Fruit fly (Drosophila melanogaster) whole organism, embryonic: ENCODE measurements around the gene CG13086.
A peak's percentile ranks its signal among the peaks of the same experiment; 100 is the strongest.

Source experiments
- BtbVII ChIP-seq: fragments of 200-800 bp; sonication (Bioruptor generic); optimal IDR thresholded peaks from 3 replicates; lab custom pipeline; 2017; ENCODE audit warnings: missing biosample characterization, mild to moderate bottlenecking, missing genetic modification characterization
- CG12104 ChIP-seq: fragments of 200-800 bp; sonication (Bioruptor generic); optimal IDR thresholded peaks from 3 replicates; lab custom pipeline; 2016; ENCODE audit warnings: missing biosample characterization, missing genetic modification characterization
- CG12942 ChIP-seq: fragments of 200-800 bp; sonication (Bioruptor generic); optimal IDR thresholded peaks from 3 replicates; lab custom pipeline; 2016; ENCODE audit warnings: missing biosample characterization, missing genetic modification characterization
- CG1529 ChIP-seq: fragments of 200-800 bp; sonication (Bioruptor generic); optimal IDR thresholded peaks from 3 replicates; lab custom pipeline; 2018; ENCODE audit warnings: missing biosample characterization, missing genetic modification characterization
- CG1603 ChIP-seq: fragments of 200-800 bp; sonication (Bioruptor generic); optimal IDR thresholded peaks from 2 replicates; lab custom pipeline; 2019; ENCODE audit warnings: missing biosample characterization, mild to moderate bottlenecking, missing genetic modification characterization, moderate library complexity
- CG2202 ChIP-seq: fragments of 200-800 bp; sonication (Bioruptor generic); optimal IDR thresholded peaks from 2 replicates; lab custom pipeline; 2018; ENCODE audit warnings: missing biosample characterization, mild to moderate bottlenecking, missing genetic modification characterization
- CG3065 ChIP-seq: fragments of 200-800 bp; sonication (Bioruptor generic); optimal IDR thresholded peaks from 2 replicates; lab custom pipeline; 2016; ENCODE audit warnings: missing biosample characterization, missing genetic modification characterization
- CG3163 ChIP-seq: fragments of 200-800 bp; sonication (Bioruptor generic); optimal IDR thresholded peaks from 3 replicates; lab custom pipeline; 2016; ENCODE audit warnings: missing biosample characterization, missing genetic modification characterization
- CG6765 ChIP-seq: fragments of 200-800 bp; sonication (Bioruptor generic); optimal IDR thresholded peaks from 3 replicates; lab custom pipeline; 2017; ENCODE audit warnings: missing biosample characterization, mild to moderate bottlenecking, missing genetic modification characterization
- CG6854 ChIP-seq: fragments of 200-800 bp; sonication (Bioruptor generic); optimal IDR thresholded peaks from 3 replicates; lab custom pipeline; 2017; ENCODE audit warnings: missing biosample characterization, mild to moderate bottlenecking, missing genetic modification characterization
- CG7928 ChIP-seq: fragments of 200-800 bp; sonication (Bioruptor generic); optimal IDR thresholded peaks from 2 replicates; lab custom pipeline; 2017; ENCODE audit warnings: missing biosample characterization, mild to moderate bottlenecking, missing genetic modification characterization
- CG8281 ChIP-seq: fragments of 200-800 bp; sonication (Bioruptor generic); optimal IDR thresholded peaks from 2 replicates; lab custom pipeline; 2018; ENCODE audit warnings: missing biosample characterization, mild to moderate bottlenecking, missing genetic modification characterization, moderate library complexity
- CG8290 ChIP-seq, 3 experiments: fragments of 200-800 bp; sonication (Bioruptor generic); optimal IDR thresholded peaks; 2 replicates each; lab custom pipeline; 2016 to 2019; ENCODE audit warnings: missing biosample characterization in 3 of 3, missing genetic modification characterization in 3 of 3, mild to moderate bottlenecking in 2 of 3, moderate library complexity in 1 of 3
- CG8924 ChIP-seq: fragments of 200-800 bp; optimal IDR thresholded peaks from 3 replicates; lab custom pipeline; 2019; ENCODE audit warnings: missing biosample characterization, mild to moderate bottlenecking, missing genetic modification characterization, moderate library complexity
- Deaf1 ChIP-seq: fragments of 200-800 bp; optimal IDR thresholded peaks from 3 replicates; lab custom pipeline; 2019; ENCODE audit warnings: missing biosample characterization, mild to moderate bottlenecking, missing genetic modification characterization, moderate library complexity
- Dek ChIP-seq: fragments of 200-800 bp; sonication (Bioruptor generic); optimal IDR thresholded peaks from 3 replicates; lab custom pipeline; 2019; ENCODE audit warnings: missing biosample characterization, mild to moderate bottlenecking, missing genetic modification characterization, moderate library complexity
- Dref ChIP-seq: fragments of 200-800 bp; sonication (Bioruptor generic); IDR thresholded peaks from 2 replicates; pipeline ENCODE4 v1.3.6; 2022; ENCODE audit warnings: missing biosample characterization, missing genetic modification characterization
- Ets65A ChIP-seq: fragments of 200-800 bp; sonication (Bioruptor generic); peaks from one replicate; lab custom pipeline; 2016; ENCODE audit warnings: missing biosample characterization, missing genetic modification characterization
- H2.0 ChIP-seq: fragments of 200-800 bp; sonication (Bioruptor generic); IDR thresholded peaks from 2 replicates; pipeline ENCODE4 v1.3.6; 2022; ENCODE audit warnings: missing biosample characterization, missing genetic modification characterization
- MESR4 ChIP-seq: fragments of 200-800 bp; sonication (Bioruptor generic); optimal IDR thresholded peaks from 2 replicates; lab custom pipeline; 2018; ENCODE audit warnings: missing biosample characterization, mild to moderate bottlenecking, missing genetic modification characterization, moderate library complexity
- Oaz ChIP-seq: fragments of 200-800 bp; sonication (Bioruptor generic); IDR thresholded peaks from 2 replicates; pipeline ENCODE4 v1.3.6; 2022; ENCODE audit warnings: missing biosample characterization, missing genetic modification characterization
- Oli ChIP-seq: fragments of 200-800 bp; sonication (Bioruptor generic); optimal IDR thresholded peaks from 2 replicates; lab custom pipeline; 2018; ENCODE audit warnings: missing biosample characterization, mild to moderate bottlenecking, missing genetic modification characterization, moderate library complexity
- Rfx ChIP-seq: fragments of 200-800 bp; sonication (Bioruptor generic); IDR thresholded peaks from 2 replicates; pipeline ENCODE4 v1.3.6; 2022; ENCODE audit warnings: missing biosample characterization, missing genetic modification characterization
- Sox100B ChIP-seq: fragments of 200-800 bp; sonication (Bioruptor generic); optimal IDR thresholded peaks from 3 replicates; lab custom pipeline; 2018; ENCODE audit warnings: missing biosample characterization, mild to moderate bottlenecking, missing genetic modification characterization
- Spps ChIP-seq: fragments of 200-800 bp; sonication (Bioruptor generic); optimal IDR thresholded peaks from 2 replicates; lab custom pipeline; 2018; ENCODE audit warnings: missing biosample characterization, mild to moderate bottlenecking, missing genetic modification characterization
- Sry-β ChIP-seq: fragments of 200-800 bp; sonication (Bioruptor generic); optimal IDR thresholded peaks from 2 replicates; lab custom pipeline; 2018; ENCODE audit warnings: missing biosample characterization, mild to moderate bottlenecking, missing genetic modification characterization, moderate library complexity
- bigmax ChIP-seq: fragments of 200-800 bp; sonication (Bioruptor generic); optimal IDR thresholded peaks from 2 replicates; lab custom pipeline; 2018; ENCODE audit warnings: missing biosample characterization, mild to moderate bottlenecking, missing genetic modification characterization
- corto ChIP-seq: fragments of 200-800 bp; sonication (Bioruptor generic); optimal IDR thresholded peaks from 2 replicates; lab custom pipeline; 2016; ENCODE audit warnings: missing biosample characterization, mild to moderate bottlenecking, missing genetic modification characterization, moderate library complexity
- crol ChIP-seq: fragments of 200-800 bp; sonication (Bioruptor generic); IDR thresholded peaks from 2 replicates; pipeline ENCODE4 v1.3.6; 2022; ENCODE audit warnings: missing biosample characterization, missing genetic modification characterization
- cwo ChIP-seq: fragments of 200-800 bp; sonication (Bioruptor generic); optimal IDR thresholded peaks from 3 replicates; lab custom pipeline; 2017; ENCODE audit warnings: missing biosample characterization, missing genetic modification characterization, mild to moderate bottlenecking, moderate library complexity, missing genetic modification reagents
- dm ChIP-seq: fragments of 200-800 bp; sonication (Bioruptor generic); optimal IDR thresholded peaks from 3 replicates; lab custom pipeline; 2016; ENCODE audit warnings: missing biosample characterization, missing genetic modification characterization
- ems ChIP-seq: fragments of 200-800 bp; sonication (Bioruptor generic); optimal IDR thresholded peaks from 3 replicates; lab custom pipeline; 2016; ENCODE audit warnings: missing biosample characterization, missing genetic modification characterization
- fd96Cb ChIP-seq: fragments of 200-800 bp; sonication (Bioruptor generic); optimal IDR thresholded peaks from 2 replicates; lab custom pipeline; 2018; ENCODE audit warnings: missing biosample characterization, mild to moderate bottlenecking, missing genetic modification characterization, moderate library complexity
- grn ChIP-seq: fragments of 200-800 bp; sonication (Bioruptor generic); optimal IDR thresholded peaks from 3 replicates; lab custom pipeline; 2017; ENCODE audit warnings: missing biosample characterization, missing genetic modification characterization
- ind ChIP-seq: fragments of 200-800 bp; sonication (Bioruptor generic); optimal IDR thresholded peaks from 3 replicates; lab custom pipeline; 2016; ENCODE audit warnings: missing biosample characterization, missing genetic modification characterization
- kah ChIP-seq: fragments of 200-800 bp; sonication (Bioruptor generic); optimal IDR thresholded peaks from 2 replicates; lab custom pipeline; 2018; ENCODE audit warnings: missing biosample characterization, mild to moderate bottlenecking, missing genetic modification characterization
- ken ChIP-seq: fragments of 200-800 bp; sonication (Bioruptor generic); IDR thresholded peaks from 3 replicates; pipeline ENCODE4 v1.3.6; 2022; ENCODE audit warnings: missing biosample characterization, missing genetic modification characterization
- kni ChIP-seq: fragments of 200-800 bp; sonication (Bioruptor generic); optimal IDR thresholded peaks from 3 replicates; lab custom pipeline; 2017; ENCODE audit warnings: mild to moderate bottlenecking, missing biosample characterization, missing genetic modification reagents, missing genetic modification characterization
- mld ChIP-seq: fragments of 200-800 bp; sonication (Bioruptor generic); IDR thresholded peaks from 3 replicates; pipeline ENCODE4 v1.3.6; 2022; ENCODE audit warnings: missing biosample characterization, missing genetic modification characterization; ENCODE audit not compliant: partially characterized antibody
- nerfin-1 ChIP-seq: fragments of 200-800 bp; sonication (Bioruptor generic); optimal IDR thresholded peaks from 3 replicates; lab custom pipeline; 2019; ENCODE audit warnings: missing biosample characterization, mild to moderate bottlenecking, missing genetic modification characterization, moderate library complexity
- onecut ChIP-seq: fragments of 200-800 bp; sonication (Bioruptor generic); IDR thresholded peaks from 2 replicates; pipeline ENCODE4 v1.3.6; 2022; ENCODE audit warnings: missing biosample characterization, missing genetic modification characterization
- pb ChIP-seq: fragments of 200-800 bp; sonication (Bioruptor generic); optimal IDR thresholded peaks from 3 replicates; lab custom pipeline; 2016; ENCODE audit warnings: missing biosample characterization, missing genetic modification characterization
- pho ChIP-seq: fragments of 200-800 bp; sonication (Bioruptor generic); optimal IDR thresholded peaks from 2 replicates; lab custom pipeline; 2016; ENCODE audit warnings: missing biosample characterization, missing genetic modification characterization
- pum ChIP-seq: fragments of 200-800 bp; sonication (Bioruptor generic); optimal IDR thresholded peaks from 2 replicates; lab custom pipeline; 2016; ENCODE audit warnings: missing biosample characterization, missing genetic modification characterization
- repo ChIP-seq: fragments of 200-800 bp; sonication (Bioruptor generic); optimal IDR thresholded peaks from 2 replicates; lab custom pipeline; 2016; ENCODE audit warnings: missing biosample characterization, missing genetic modification characterization
- row ChIP-seq: fragments of 200-800 bp; sonication (Bioruptor generic); IDR thresholded peaks from 3 replicates; pipeline ENCODE4 v1.3.6; 2022; ENCODE audit warnings: missing biosample characterization, missing genetic modification characterization
- salm ChIP-seq: fragments of 200-800 bp; sonication (Bioruptor generic); optimal IDR thresholded peaks from 2 replicates; lab custom pipeline; 2018; ENCODE audit warnings: missing biosample characterization, mild to moderate bottlenecking, missing genetic modification characterization
- sqz ChIP-seq: fragments of 200-800 bp; sonication (Bioruptor generic); optimal IDR thresholded peaks from 3 replicates; lab custom pipeline; 2018; ENCODE audit warnings: missing biosample characterization, mild to moderate bottlenecking, missing genetic modification characterization
- sr ChIP-seq: fragments of 200-800 bp; sonication (Bioruptor generic); IDR thresholded peaks from 3 replicates; pipeline ENCODE4 v1.3.6; 2022; ENCODE audit warnings: missing biosample characterization, missing genetic modification characterization
- ssp ChIP-seq: fragments of 200-800 bp; sonication (Bioruptor generic); IDR thresholded peaks from 2 replicates; pipeline ENCODE4 v1.3.6; 2022; ENCODE audit warnings: missing biosample characterization, missing genetic modification characterization
- tin ChIP-seq: fragments of 200-800 bp; sonication (Bioruptor generic); optimal IDR thresholded peaks from 3 replicates; lab custom pipeline; 2016; ENCODE audit warnings: missing biosample characterization, missing genetic modification characterization
- trem ChIP-seq: fragments of 200-800 bp; optimal IDR thresholded peaks from 3 replicates; lab custom pipeline; 2019; ENCODE audit warnings: missing biosample characterization, mild to moderate bottlenecking, missing genetic modification characterization, moderate library complexity
- usp ChIP-seq: fragments of >200 bp; optimal IDR thresholded peaks from 2 replicates; lab custom pipeline; 2017; ENCODE audit warnings: missing biosample characterization, missing genetic modification characterization
- vvl ChIP-seq: fragments of 200-800 bp; sonication (Bioruptor generic); IDR thresholded peaks from 2 replicates; pipeline ENCODE4 v1.3.6; 2022; ENCODE audit warnings: missing biosample characterization, missing genetic modification characterization

Gene CG13086

dm6 chr2L:19364622-19365021, 447 bp downstream of the CG13086 start (continued):
- TF ChIP-seq pb (GFP tag; lab: Kevin White, UChicago) = no peak
- peak; percentile 29 for TF ChIP-seq Oli (tag; lab: Kevin White, UChicago)
- no peak for TF ChIP-seq CG3065
- TF ChIP-seq ssp (GFP tag; lab: Robert Waterston, UW) = no peak
- TF ChIP-seq ind (GFP tag; lab: Kevin White, UChicago) = peak; percentile 19
- no peak for TF ChIP-seq CG12942 (GFP tag; lab: Kevin White, UChicago)
- TF ChIP-seq CG6765 (GFP tag; lab: Kevin White, UChicago) = no peak
- TF ChIP-seq Ets65A = peak; percentile 86
- TF ChIP-seq Oaz = no peak
- TF ChIP-seq nerfin-1 (tag; lab: Kevin White, UChicago) = no peak
- TF ChIP-seq sr (GFP tag; lab: Robert Waterston, UW) = no peak
- no peak for TF ChIP-seq salm
- TF ChIP-seq Sox100B (GFP tag; lab: Kevin White, UChicago) = no peak
- TF ChIP-seq pum (GFP tag; lab: Kevin White, UChicago) = no peak
- TF ChIP-seq Deaf1 (tag; lab: Kevin White, UChicago) = no peak
- no peak for TF ChIP-seq kni
- TF ChIP-seq H2.0 (GFP tag; lab: Robert Waterston, UW) = no peak
- no peak for TF ChIP-seq CG8290 (GFP tag; optimal IDR thresholded peaks at IDR 0.05; lab: Kevin White, UChicago)
- no peak for TF ChIP-seq CG8290 (tag; optimal IDR thresholded peaks at IDR 0.05; lab: Kevin White, UChicago)
- TF ChIP-seq ems (GFP tag; lab: Kevin White, UChicago) = no peak
- TF ChIP-seq CG6854 (GFP tag; lab: Kevin White, UChicago) = no peak
- no peak for TF ChIP-seq pho (GFP tag; lab: Kevin White, UChicago)
- no peak for TF ChIP-seq CG7928
- no peak for TF ChIP-seq mld (GFP tag; lab: Robert Waterston, UW)
- TF ChIP-seq CG8924 = peak; percentile 2
- no peak for TF ChIP-seq trem
- no peak for TF ChIP-seq BtbVII (GFP tag; lab: Kevin White, UChicago)
- TF ChIP-seq vvl = peak; percentile 48
- no peak for TF ChIP-seq ken (GFP tag; lab: Robert Waterston, UW)
- no peak for TF ChIP-seq kah (GFP tag; lab: Kevin White, UChicago)
- no peak for TF ChIP-seq bigmax
- TF ChIP-seq sqz (GFP tag; lab: Kevin White, UChicago) = no peak
- no peak for TF ChIP-seq Dref (GFP tag; lab: Robert Waterston, UW)
- no peak for TF ChIP-seq CG1603 (tag; lab: Kevin White, UChicago)
- no peak for TF ChIP-seq dm (GFP tag; lab: Kevin White, UChicago)
- no peak for TF ChIP-seq onecut (GFP tag; lab: Robert Waterston, UW)
- no peak for TF ChIP-seq Sry-β (GFP tag; lab: Kevin White, UChicago)

- TF ChIP-seq CG3163 (GFP tag; lab: Kevin White, UChicago) (no peak), repo (GFP tag; lab: Kevin White, UChicago) (no peak), grn (no peak), Rfx (GFP tag; lab: Robert Waterston, UW) (no peak), CG8281 (no peak), Dek (tag; lab: Kevin White, UChicago) (no peak), CG1529 (GFP tag; lab: Kevin White, UChicago) (no peak), CG12104 (GFP tag; lab: Kevin White, UChicago) (no peak), H2.0 (GFP tag; lab: Robert Waterston, UW) (0 out of 2 replicates have a peak, but pooled peaks have one; percentile 15), Spps (no peak), corto (no peak), MESR4 (no peak), CG2202 (no peak), tin (GFP tag; lab: Kevin White, UChicago) (no peak), crol (GFP tag; lab: Robert Waterston, UW) (no peak), row (0 out of 3 replicates have a peak, but pooled peaks have one; percentile 16), fd96Cb (tag; lab: Kevin White, UChicago) (no peak), usp (GFP tag; lab: Kevin White, UChicago) (no peak), cwo (GFP tag; lab: Kevin White, UChicago) (no peak)
These were observed 2.1 kb downstream of the CG13086 start for dm6 chr2L:19366301-19366700.
